Worm (Caenorhabditis elegans): ENCODE results near the gene folt-3.

DNA sequence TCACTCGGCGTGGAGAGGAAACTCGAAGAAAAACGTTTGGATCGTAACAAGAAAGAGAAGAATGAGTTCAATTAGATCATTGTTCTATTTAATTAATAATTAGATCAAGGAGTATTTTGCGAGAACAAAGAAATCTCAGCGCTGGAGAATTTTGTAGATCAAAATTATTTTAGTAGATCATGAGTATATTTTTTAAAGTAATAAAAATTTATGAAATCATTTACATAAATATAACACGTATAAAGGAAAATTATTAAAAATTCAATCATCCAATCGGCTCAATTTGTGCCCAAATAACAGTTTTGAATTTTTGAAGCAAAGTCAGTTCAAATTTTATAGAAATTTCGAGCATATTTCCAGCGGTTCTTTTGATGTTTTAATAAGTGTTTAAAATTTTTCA lies 14.6 kb upstream of the folt-3 start, which contains the start of gene C50E3.13:
- TF ChIP-seq ref-2 (tag; optimal IDR thresholded peaks at IDR 0.05) (no peak), pha-4 (tag; optimal IDR thresholded peaks at IDR 0.05) (no peak), ceh-19 (GFP tag; optimal IDR thresholded peaks at IDR 0.05) (no peak), K09A11.1 (tag; optimal IDR thresholded peaks at IDR 0.05; ENCODE audit: insufficient read depth) (no peak), ama-1 (optimal IDR thresholded peaks at IDR 0.05) (no peak), ceh-14 (tag; optimal IDR thresholded peaks at IDR 0.05) (no peak)

Measured in whole organism, late embryonic.